Worm (Caenorhabditis elegans) whole organism, late embryonic: ENCODE data around the gene srw-21.

Experiments
- F13H6.1 ChIP-seq: sonication (generic microtip); optimal IDR thresholded peaks from 2 replicates; lab custom pipeline; 2016; ENCODE audit warnings: missing genetic modification characterization, missing compliant biosample characterization
- ama-1 ChIP-seq: fragments of 150-350 bp; optimal IDR thresholded peaks from 2 replicates; lab custom pipeline; 2014
- ceh-22 ChIP-seq: sonication (generic microtip); optimal IDR thresholded peaks from 2 replicates; lab custom pipeline; 2017; ENCODE audit warnings: missing biosample characterization, missing genetic modification characterization
- ceh-30 ChIP-seq: fragments of 150-350 bp; optimal IDR thresholded peaks from 2 replicates; lab custom pipeline; 2014; ENCODE audit warnings: missing biosample characterization, missing genetic modification characterization
- ceh-48 ChIP-seq: sonication (generic microtip); optimal IDR thresholded peaks from 2 replicates; lab custom pipeline; 2016; ENCODE audit warnings: missing genetic modification characterization, inconsistent platforms, missing compliant biosample characterization
- gmeb-2 ChIP-seq: sonication (generic microtip); optimal IDR thresholded peaks from 2 replicates; lab custom pipeline; 2016; ENCODE audit warnings: missing genetic modification characterization, inconsistent platforms, missing compliant biosample characterization
- madf-2 ChIP-seq: sonication (generic microtip); optimal IDR thresholded peaks from 2 replicates; lab custom pipeline; 2017; ENCODE audit warnings: missing genetic modification characterization, missing compliant biosample characterization
- nhr-11 ChIP-seq: fragments of 150-350 bp; optimal IDR thresholded peaks from 2 replicates; lab custom pipeline; 2014; ENCODE audit warnings: missing biosample characterization, missing genetic modification characterization
- syd-9 ChIP-seq: sonication (generic microtip); optimal IDR thresholded peaks from 2 replicates; lab custom pipeline; 2016; ENCODE audit warnings: mild to moderate bottlenecking, missing genetic modification characterization, moderate library complexity, missing compliant biosample characterization
- tbx-2 ChIP-seq: sonication (generic microtip); optimal IDR thresholded peaks from 2 replicates; lab custom pipeline; 2016; ENCODE audit warnings: missing genetic modification characterization, missing compliant biosample characterization

DNA sequence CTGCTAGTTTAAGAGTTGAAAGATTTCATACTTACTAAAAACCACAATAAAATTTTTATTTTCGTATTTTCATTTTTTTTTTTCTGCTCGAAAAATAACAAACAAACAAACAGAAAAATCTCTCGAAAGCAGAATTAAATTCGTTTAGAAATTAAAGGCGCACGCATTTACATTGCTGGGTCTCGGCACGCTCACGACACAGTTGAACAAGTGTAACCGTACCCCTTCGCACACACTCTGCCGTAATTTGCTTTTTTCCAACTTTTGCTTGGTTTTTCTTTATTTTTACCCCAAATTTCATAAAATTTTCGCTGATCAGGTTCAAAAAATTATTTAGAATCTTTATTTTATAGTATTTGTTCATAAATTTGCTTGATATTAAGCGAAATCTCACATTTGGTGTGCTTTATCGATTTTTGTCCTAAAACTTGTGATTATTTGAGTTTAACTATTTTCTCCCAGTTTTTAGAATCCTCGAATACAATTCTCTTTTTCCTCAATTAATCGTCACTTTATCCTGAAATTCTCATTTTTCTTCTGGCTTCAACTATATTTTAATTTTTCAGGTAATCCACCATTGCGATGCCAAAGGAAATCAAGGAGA, 23.9 kb downstream of the srw-21 start, which contains the start of gene rpl-38:
- TF ChIP-seq ceh-30 (tag; lab: Kevin White, UChicago) (no peak), ceh-48 (tag; lab: Kevin White, UChicago) (no peak), tbx-2 (tag; lab: Kevin White, UChicago) (peak; percentile 40), syd-9 (tag; lab: Kevin White, UChicago) (no peak), gmeb-2 (tag; lab: Kevin White, UChicago) (no peak), nhr-11 (no peak), F13H6.1 (tag; lab: Kevin White, UChicago) (no peak), ama-1 (no peak), ceh-22 (tag; lab: Kevin White, UChicago) (no peak), madf-2 (tag; lab: Kevin White, UChicago) (no peak)
